Fruit fly (Drosophila melanogaster): ENCODE measurements around the gene Arfrp1.

Gene Arfrp1

DNA sequence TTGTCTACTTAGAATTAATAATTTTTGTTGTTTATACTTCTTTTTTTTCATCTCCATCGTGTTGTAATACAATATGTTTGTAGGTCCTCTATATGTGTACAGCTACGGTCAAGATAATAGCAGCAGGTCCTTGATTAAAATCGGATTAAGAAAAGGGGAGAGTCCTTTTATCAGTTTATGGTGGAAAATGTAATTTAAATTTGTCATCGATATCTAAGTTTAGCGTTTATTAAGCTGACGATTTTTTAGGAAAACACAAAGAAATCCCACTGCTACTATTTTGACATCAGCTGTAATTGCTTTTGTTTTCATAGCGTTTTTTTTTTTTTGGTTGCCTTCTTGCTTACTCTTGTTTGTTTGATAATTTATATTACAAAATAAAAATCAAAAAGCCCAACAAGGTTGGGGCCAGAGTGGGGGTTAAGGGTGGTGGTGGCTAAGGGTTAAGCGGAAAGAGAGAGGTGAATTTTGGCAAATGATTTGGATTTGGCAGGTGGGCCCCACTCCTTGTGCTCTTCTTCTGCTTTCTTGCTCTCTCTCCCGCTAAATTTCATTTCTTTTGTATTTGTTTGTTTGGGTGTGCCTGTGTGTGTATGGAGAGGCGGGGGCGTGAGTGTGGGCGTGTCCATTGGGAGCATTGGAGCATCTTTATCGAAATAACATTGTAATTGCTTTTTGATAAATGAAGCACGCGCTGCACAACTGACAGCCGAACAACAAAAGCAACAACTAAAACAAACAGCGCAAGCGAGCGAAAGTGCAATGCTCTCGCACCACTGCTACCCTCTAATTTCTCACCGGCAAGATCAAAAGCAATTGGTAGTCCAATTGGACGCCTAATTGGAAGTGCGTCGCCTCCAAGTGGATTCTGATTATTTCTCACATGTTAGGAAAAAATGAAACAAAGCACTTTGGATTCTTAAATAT lies 14.2 kb downstream of the Arfrp1 start (continued):
- TF ChIP-seq CG13775 (GFP tag; optimal IDR thresholded peaks at IDR 0.05): peak; percentile 12
- peak; percentile 67 for TF ChIP-seq CG2678 (tag; optimal IDR thresholded peaks at IDR 0.05)
- TF ChIP-seq CG3847 (GFP tag; IDR thresholded peaks at IDR 0.05): no peak
- no peak for TF ChIP-seq amos (GFP tag; IDR thresholded peaks at IDR 0.05; ENCODE audit: partially characterized antibody)
- TF ChIP-seq lmd (GFP tag; IDR thresholded peaks at IDR 0.05): peak; percentile 32; the same call in 1 of the 2 replicates
- TF ChIP-seq eyg (GFP tag; optimal IDR thresholded peaks at IDR 0.05): no peak
- peak; percentile 53 for TF ChIP-seq CG6813 (GFP tag; optimal IDR thresholded peaks at IDR 0.05)
- TF ChIP-seq Rfx (GFP tag; IDR thresholded peaks at IDR 0.05): peak; percentile 34; the same call in 1 of the 2 replicates
- TF ChIP-seq Camta (GFP tag; optimal IDR thresholded peaks at IDR 0.05): peak; percentile 12
- TF ChIP-seq kay (GFP tag; optimal IDR thresholded peaks at IDR 0.05): peak; percentile 2
- no peak for TF ChIP-seq BEAF-32 (GFP tag; optimal IDR thresholded peaks at IDR 0.05)
- TF ChIP-seq pum (GFP tag; optimal IDR thresholded peaks at IDR 0.05): no peak
- no peak for TF ChIP-seq al (GFP tag; IDR thresholded peaks at IDR 0.05)
- TF ChIP-seq CG17568 (GFP tag; optimal IDR thresholded peaks at IDR 0.05): peak; percentile 32
- TF ChIP-seq Kr (GFP tag; optimal IDR thresholded peaks at IDR 0.05): no peak
- TF ChIP-seq so (GFP tag; IDR thresholded peaks at IDR 0.05): no peak
- TF ChIP-seq Lim3 (GFP tag; IDR thresholded peaks at IDR 0.05): no peak
- no peak for TF ChIP-seq Bdp1 (GFP tag; optimal IDR thresholded peaks at IDR 0.05)
- peak; percentile 47 for TF ChIP-seq mam (GFP tag; optimal IDR thresholded peaks at IDR 0.05)
- TF ChIP-seq H15 (GFP tag; IDR thresholded peaks at IDR 0.05): no peak
- no peak for TF ChIP-seq CG2889 (GFP tag; IDR thresholded peaks at IDR 0.05)
- peak; percentile 36 for TF ChIP-seq CG1233 (GFP tag; optimal IDR thresholded peaks at IDR 0.05)
- TF ChIP-seq Ets97D (GFP tag; optimal IDR thresholded peaks at IDR 0.05): no peak
- TF ChIP-seq dmrt99B (tag; optimal IDR thresholded peaks at IDR 0.05): peak; percentile 65
- no peak for TF ChIP-seq CG9609 (GFP tag; optimal IDR thresholded peaks at IDR 0.05)
- TF ChIP-seq sisA (GFP tag; IDR thresholded peaks at IDR 0.05): peak; percentile 40; the same call in 1 of the 2 replicates
- TF ChIP-seq CG2875 (GFP tag; optimal IDR thresholded peaks at IDR 0.05): no peak
- peak; percentile 43 for TF ChIP-seq NK7.1 (GFP tag; optimal IDR thresholded peaks at IDR 0.05)
- TF ChIP-seq CkIIα-i1 (GFP tag; IDR thresholded peaks at IDR 0.05): no peak
- no peak for TF ChIP-seq zf30C (GFP tag; optimal IDR thresholded peaks at IDR 0.05)
- no peak for TF ChIP-seq CG12155 (GFP tag; optimal IDR thresholded peaks at IDR 0.05)

- TF ChIP-seq az2 (GFP tag; optimal IDR thresholded peaks at IDR 0.05): no peak
- TF ChIP-seq otp (GFP tag; IDR thresholded peaks at IDR 0.05): no peak
- no peak for TF ChIP-seq CG5245 (GFP tag; optimal IDR thresholded peaks at IDR 0.05)
- TF ChIP-seq Vsx1 (GFP tag; optimal IDR thresholded peaks at IDR 0.05): no peak
- TF ChIP-seq fd102C (GFP tag; optimal IDR thresholded peaks at IDR 0.05): no peak
- no peak for TF ChIP-seq CG11456 (GFP tag; IDR thresholded peaks at IDR 0.05)
- no peak for TF ChIP-seq CG12659 (GFP tag; optimal IDR thresholded peaks at IDR 0.05)
- no peak for TF ChIP-seq ttk (GFP tag; IDR thresholded peaks at IDR 0.05)
- no peak for TF ChIP-seq crc (GFP tag; optimal IDR thresholded peaks at IDR 0.05)
- no peak for TF ChIP-seq CG9797 (GFP tag; optimal IDR thresholded peaks at IDR 0.05)
- no peak for TF ChIP-seq sima (GFP tag; optimal IDR thresholded peaks at IDR 0.05)
- no peak for TF ChIP-seq lbe (GFP tag; optimal IDR thresholded peaks at IDR 0.05)
- 0 out of 2 replicates have a peak, but pooled peaks have one; percentile 8 for TF ChIP-seq sob (GFP tag; IDR thresholded peaks at IDR 0.05)
- no peak for TF ChIP-seq Dad (GFP tag; optimal IDR thresholded peaks at IDR 0.05)
- no peak for TF ChIP-seq tap (tag; optimal IDR thresholded peaks at IDR 0.05)
- TF ChIP-seq CG5953 (GFP tag; IDR thresholded peaks at IDR 0.05): no peak
- no peak for TF ChIP-seq CG7839 (tag; optimal IDR thresholded peaks at IDR 0.05)
- TF ChIP-seq lab (GFP tag; optimal IDR thresholded peaks at IDR 0.05): peak; percentile 10
- TF ChIP-seq Med (GFP tag): peak; percentile 51
- TF ChIP-seq CG4360 (GFP tag; IDR thresholded peaks at IDR 0.05): no peak
- TF ChIP-seq dan (GFP tag; IDR thresholded peaks at IDR 0.05): no peak
These were observed 15.6 kb downstream of the Arfrp1 start for dm6 chrX:9122492-9122891.

All from whole organism, embryonic.